Fruit fly (Drosophila melanogaster): ENCODE measurements around the gene tow.

The tow gene

dm6 chr3L:6981823-6982222 lies 39.2 kb downstream of the tow start (continued):
- TF ChIP-seq hb (GFP tag; IDR thresholded peaks at IDR 0.05; ENCODE audit: partially characterized antibody) (no peak), CG4854 (GFP tag; optimal IDR thresholded peaks at IDR 0.05) (no peak), gro (GFP tag; optimal IDR thresholded peaks at IDR 0.05) (no peak), Gsc (GFP tag; IDR thresholded peaks at IDR 0.05) (no peak), CHES-1-like (GFP tag; optimal IDR thresholded peaks at IDR 0.05) (no peak), CG18619 (GFP tag; optimal IDR thresholded peaks at IDR 0.05) (peak; percentile 36), tin (GFP tag; optimal IDR thresholded peaks at IDR 0.05) (peak; percentile 17), CG6854 (GFP tag; optimal IDR thresholded peaks at IDR 0.05) (no peak), al (GFP tag; IDR thresholded peaks at IDR 0.05) (no peak), CG17568 (GFP tag; optimal IDR thresholded peaks at IDR 0.05) (no peak), luna (GFP tag; optimal IDR thresholded peaks at IDR 0.05) (no peak), jing (GFP tag; optimal IDR thresholded peaks at IDR 0.05) (no peak), Abd-B (GFP tag; optimal IDR thresholded peaks at IDR 0.05) (no peak), Doc2 (GFP tag; IDR thresholded peaks at IDR 0.05) (no peak), sob (GFP tag; IDR thresholded peaks at IDR 0.05) (no peak), sna (GFP tag; IDR thresholded peaks at IDR 0.05; ENCODE audit: partially characterized antibody) (no peak), Hr51 (GFP tag; optimal IDR thresholded peaks at IDR 0.05) (peak in 1 of 2 experiments; percentile 42), Ets65A (GFP tag) (peak; percentile 16), ci (GFP tag; IDR thresholded peaks at IDR 0.05) (no peak), slp2 (GFP tag; optimal IDR thresholded peaks at IDR 0.05) (no peak), Gug (GFP tag; IDR thresholded peaks at IDR 0.05) (no peak), CG17802 (tag; optimal IDR thresholded peaks at IDR 0.05) (no peak), CG11695 (GFP tag; IDR thresholded peaks at IDR 0.05) (0 out of 3 replicates have a peak, but pooled peaks have one; percentile 36), vnd (GFP tag; IDR thresholded peaks at IDR 0.05; ENCODE audit: partially characterized antibody) (no peak), CG3163 (GFP tag; optimal IDR thresholded peaks at IDR 0.05) (no peak), ranshi (GFP tag; IDR thresholded peaks at IDR 0.05) (no peak), CG13287 (GFP tag; IDR thresholded peaks at IDR 0.05; ENCODE audit: partially characterized antibody) (no peak), Ada2b (GFP tag; IDR thresholded peaks at IDR 0.05) (peak; percentile 60), Dek (tag; optimal IDR thresholded peaks at IDR 0.05) (no peak), CG13894 (tag; optimal IDR thresholded peaks at IDR 0.05) (no peak), dimm (GFP tag; IDR thresholded peaks at IDR 0.05) (no peak), jumu (GFP tag; optimal IDR thresholded peaks at IDR 0.05) (peak; percentile 20), CG4360 (GFP tag; IDR thresholded peaks at IDR 0.05) (no peak), CG10654 (GFP tag; optimal IDR thresholded peaks at IDR 0.05) (peak; percentile 21), nau (GFP tag; optimal IDR thresholded peaks at IDR 0.05) (no peak), Atf3 (GFP tag; optimal IDR thresholded peaks at IDR 0.05) (no peak), CG13624 (GFP tag; optimal IDR thresholded peaks at IDR 0.05) (no peak), CG16813 (GFP tag; IDR thresholded peaks at IDR 0.05; ENCODE audit: partially characterized antibody) (no peak), slbo (GFP tag; IDR thresholded peaks at IDR 0.05) (no peak), gcm (GFP tag; optimal IDR thresholded peaks at IDR 0.05) (no peak), CG4282 (GFP tag; optimal IDR thresholded peaks at IDR 0.05) (no peak), Hsf (GFP tag; optimal IDR thresholded peaks at IDR 0.05) (no peak), CG2202 (tag; optimal IDR thresholded peaks at IDR 0.05) (peak; percentile 43), fd96Cb (tag; optimal IDR thresholded peaks at IDR 0.05) (peak; percentile 31), usp (GFP tag; optimal IDR thresholded peaks at IDR 0.05) (no peak), dati (GFP tag; IDR thresholded peaks at IDR 0.05) (no peak), esg (GFP tag; conservative IDR thresholded peaks at IDR 0.05) (no peak), HLH3B (GFP tag; IDR thresholded peaks at IDR 0.05) (no peak; the same call in 1 of the 2 replicates), peb (GFP tag; IDR thresholded peaks at IDR 0.05) (0 out of 2 replicates have a peak, but pooled peaks have one; percentile 17), MBD-R2 (GFP tag; IDR thresholded peaks at IDR 0.05) (0 out of 2 replicates have a peak, but pooled peaks have one; percentile 19), unpg (GFP tag; optimal IDR thresholded peaks at IDR 0.05) (peak; percentile 48), CG12219 (GFP tag; optimal IDR thresholded peaks at IDR 0.05) (peak; percentile 6)
